Fruit fly (Drosophila melanogaster) S2 (cell line): ENCODE measurements around the gene eIF2A.
A peak's percentile ranks its signal among the peaks of the same experiment; 100 is the strongest.

ENCODE experiments used
- CG8478 ChIP-seq: fragments of >200 bp; optimal IDR thresholded peaks from 2 replicates; lab custom pipeline; 2018
- CTCF ChIP-seq, 2 experiments: fragments of >200 bp; optimal IDR thresholded peaks; 2 replicates each; lab custom pipeline; 2018

dm6 chr3L:21832203-21833160, 7.9 kb downstream of the eIF2A start, which contains the start of the genes CG7148 and Nopp140:
- TF ChIP-seq CTCF (optimal IDR thresholded peaks at IDR 0.05; lab: Kevin White, UChicago), result peak in 1 of 2 experiments; percentile 26
- TF ChIP-seq CG8478 (lab: Kevin White, UChicago), result no peak
